Fruit fly (Drosophila melanogaster) whole organism, prepupa: ENCODE results near the gene CG12012.

Source experiments
- Blimp-1 ChIP-seq: fragments of 200-800 bp; sonication (Bioruptor generic); optimal IDR thresholded peaks from 3 replicates; lab custom pipeline; 2017; ENCODE audit warnings: missing biosample characterization, missing genetic modification characterization, mild to moderate bottlenecking, moderate library complexity, missing genetic modification reagents
- CG10631 ChIP-seq: fragments of 200-800 bp; sonication (Bioruptor generic); optimal IDR thresholded peaks from 2 replicates; lab custom pipeline; 2016; ENCODE audit warnings: missing biosample characterization, missing genetic modification characterization
- CG10669 ChIP-seq: fragments of 200-800 bp; sonication (Bioruptor generic); optimal IDR thresholded peaks from 3 replicates; lab custom pipeline; 2018; ENCODE audit warnings: missing biosample characterization, mild to moderate bottlenecking, missing genetic modification characterization, moderate library complexity
- CG11294 ChIP-seq: fragments of 200-800 bp; sonication (Bioruptor generic); IDR thresholded peaks from 2 replicates; pipeline ENCODE4 v1.3.6; 2022; ENCODE audit warnings: missing biosample characterization, missing genetic modification characterization
- CG11762 ChIP-seq: fragments of 200-800 bp; sonication (Bioruptor generic); optimal IDR thresholded peaks from 3 replicates; lab custom pipeline; 2016; ENCODE audit warnings: missing biosample characterization, missing genetic modification characterization; ENCODE audit not compliant: insufficient read depth
- CG15336 ChIP-seq: fragments of 200-800 bp; sonication (Bioruptor generic); IDR thresholded peaks from 2 replicates; pipeline ENCODE4 v1.3.6; 2022; ENCODE audit warnings: missing biosample characterization, missing genetic modification characterization
- CG1621 ChIP-seq: fragments of 200-800 bp; sonication (Bioruptor generic); optimal IDR thresholded peaks from 3 replicates; lab custom pipeline; 2018; ENCODE audit warnings: missing biosample characterization, mild to moderate bottlenecking, missing genetic modification characterization
- CG16779 ChIP-seq: fragments of 200-800 bp; sonication (Bioruptor generic); optimal IDR thresholded peaks from 3 replicates; lab custom pipeline; 2017; ENCODE audit warnings: missing biosample characterization, mild to moderate bottlenecking, missing genetic modification characterization
- CG3032 ChIP-seq: fragments of 200-800 bp; optimal IDR thresholded peaks from 2 replicates; lab custom pipeline; 2019; ENCODE audit warnings: missing biosample characterization, mild to moderate bottlenecking, missing genetic modification characterization, moderate library complexity
- CG31627 ChIP-seq: fragments of 200-800 bp; sonication (Bioruptor generic); optimal IDR thresholded peaks from 3 replicates; lab custom pipeline; 2016; ENCODE audit warnings: missing biosample characterization, missing genetic modification characterization
- CG3919 ChIP-seq: fragments of 200-800 bp; sonication (Bioruptor generic); optimal IDR thresholded peaks from 3 replicates; lab custom pipeline; 2016; ENCODE audit warnings: missing biosample characterization, missing genetic modification characterization
- CG4318 ChIP-seq: fragments of 200-800 bp; sonication (Bioruptor generic); optimal IDR thresholded peaks from 3 replicates; lab custom pipeline; 2017; ENCODE audit warnings: missing biosample characterization, mild to moderate bottlenecking, missing genetic modification characterization
- CG6163 ChIP-seq: fragments of 200-800 bp; sonication (Bioruptor generic); IDR thresholded peaks from 3 replicates; pipeline ENCODE4 v1.3.6; 2022; ENCODE audit warnings: missing biosample characterization, missing genetic modification characterization
- CG6276 ChIP-seq: fragments of 200-800 bp; sonication (Bioruptor generic); optimal IDR thresholded peaks from 2 replicates; lab custom pipeline; 2017; ENCODE audit warnings: missing biosample characterization, mild to moderate bottlenecking, missing genetic modification characterization
- CG7368 ChIP-seq: fragments of 200-800 bp; sonication (Bioruptor generic); optimal IDR thresholded peaks from 3 replicates; lab custom pipeline; 2016; ENCODE audit warnings: missing biosample characterization, missing genetic modification characterization
- CG8119 ChIP-seq: fragments of 200-800 bp; sonication (Bioruptor generic); IDR thresholded peaks from 3 replicates; pipeline ENCODE4 v1.3.6; 2022; ENCODE audit warnings: missing biosample characterization, missing genetic modification characterization
- CG8632 ChIP-seq: fragments of 200-800 bp; sonication (Bioruptor generic); optimal IDR thresholded peaks from 3 replicates; lab custom pipeline; 2016; ENCODE audit warnings: missing biosample characterization, missing genetic modification characterization
- CG9139 ChIP-seq: fragments of 200-800 bp; sonication (Bioruptor generic); optimal IDR thresholded peaks from 3 replicates; lab custom pipeline; 2017; ENCODE audit warnings: missing biosample characterization, mild to moderate bottlenecking, missing genetic modification characterization
- Eip75B ChIP-seq: fragments of 200-800 bp; sonication (Bioruptor generic); optimal IDR thresholded peaks from 3 replicates; lab custom pipeline; 2016; ENCODE audit warnings: missing biosample characterization, missing genetic modification characterization
- Eip78C ChIP-seq: fragments of 200-800 bp; sonication (Bioruptor generic); peaks from one replicate; lab custom pipeline; 2016; ENCODE audit warnings: missing biosample characterization, missing genetic modification characterization
- Eip93F ChIP-seq: fragments of 200-800 bp; sonication (Bioruptor generic); optimal IDR thresholded peaks from 2 replicates; lab custom pipeline; 2016; ENCODE audit warnings: missing biosample characterization, mild to moderate bottlenecking, missing genetic modification characterization
- Ets21C ChIP-seq: fragments of 200-800 bp; sonication (Bioruptor generic); optimal IDR thresholded peaks from 3 replicates; lab custom pipeline; 2016; ENCODE audit warnings: missing biosample characterization, missing genetic modification characterization
- Ets96B ChIP-seq: fragments of 200-800 bp; optimal IDR thresholded peaks from 2 replicates; lab custom pipeline; 2019; ENCODE audit warnings: missing biosample characterization, mild to moderate bottlenecking, missing genetic modification characterization, moderate library complexity
- Gug ChIP-seq: fragments of 200-800 bp; sonication (Bioruptor generic); IDR thresholded peaks from 2 replicates; pipeline ENCODE4 v1.3.6; 2022; ENCODE audit warnings: missing biosample characterization, missing genetic modification characterization
- Hr38 ChIP-seq: sonication (Bioruptor generic); optimal IDR thresholded peaks from 2 replicates; lab custom pipeline; 2016; ENCODE audit warnings: missing biosample characterization, missing genetic modification characterization
- Hr39 ChIP-seq: fragments of 200-800 bp; sonication (Bioruptor generic); optimal IDR thresholded peaks from 2 replicates; lab custom pipeline; 2016; ENCODE audit warnings: missing biosample characterization, missing genetic modification characterization
- Hr4 ChIP-seq: fragments of 200-800 bp; sonication (Bioruptor generic); optimal IDR thresholded peaks from 3 replicates; lab custom pipeline; 2016; ENCODE audit warnings: missing biosample characterization, missing genetic modification characterization
- Lpt ChIP-seq: fragments of 200-800 bp; sonication (Bioruptor generic); optimal IDR thresholded peaks from 3 replicates; lab custom pipeline; 2016; ENCODE audit warnings: missing biosample characterization, missing genetic modification characterization
- Met ChIP-seq: fragments of 200-800 bp; sonication (Bioruptor generic); optimal IDR thresholded peaks from 3 replicates; lab custom pipeline; 2016; ENCODE audit warnings: missing biosample characterization, missing genetic modification characterization
- OdsH ChIP-seq: fragments of 200-800 bp; sonication (Bioruptor generic); optimal IDR thresholded peaks from 3 replicates; lab custom pipeline; 2016; ENCODE audit warnings: missing biosample characterization, missing genetic modification characterization
- Smox ChIP-seq: fragments of 200-800 bp; sonication (Bioruptor generic); optimal IDR thresholded peaks from 3 replicates; lab custom pipeline; 2016; ENCODE audit warnings: missing biosample characterization, missing genetic modification characterization
- Sox102F ChIP-seq: fragments of 200-800 bp; sonication (Bioruptor generic); optimal IDR thresholded peaks from 2 replicates; lab custom pipeline; 2016; ENCODE audit warnings: missing biosample characterization, mild to moderate bottlenecking, missing genetic modification characterization
- Sox14 ChIP-seq: fragments of 200-800 bp; sonication (Bioruptor generic); optimal IDR thresholded peaks from 3 replicates; lab custom pipeline; 2016; ENCODE audit warnings: missing biosample characterization, missing genetic modification characterization
- Sox15 ChIP-seq: fragments of 200-800 bp; sonication (Bioruptor generic); optimal IDR thresholded peaks from 3 replicates; lab custom pipeline; 2016; ENCODE audit warnings: missing biosample characterization, missing genetic modification characterization
- achi ChIP-seq: fragments of 200-800 bp; sonication (Bioruptor generic); optimal IDR thresholded peaks from 3 replicates; lab custom pipeline; 2016; ENCODE audit warnings: missing biosample characterization, missing genetic modification characterization
- acj6 ChIP-seq: fragments of 200-800 bp; sonication (Bioruptor generic); optimal IDR thresholded peaks from 3 replicates; lab custom pipeline; 2016; ENCODE audit warnings: missing biosample characterization, missing genetic modification characterization
- dac ChIP-seq: fragments of 200-800 bp; sonication (Bioruptor generic); optimal IDR thresholded peaks from 2 replicates; lab custom pipeline; 2017; ENCODE audit warnings: missing biosample characterization, mild to moderate bottlenecking, missing genetic modification characterization
- dsx ChIP-seq: fragments of 200-800 bp; optimal IDR thresholded peaks from 3 replicates; lab custom pipeline; 2019; ENCODE audit warnings: missing biosample characterization, mild to moderate bottlenecking, missing genetic modification characterization, moderate library complexity; ENCODE audit not compliant: poor library complexity, severe bottlenecking
- fkh ChIP-seq: fragments of 200-800 bp; sonication (Bioruptor generic); optimal IDR thresholded peaks from 3 replicates; lab custom pipeline; 2017; ENCODE audit warnings: missing biosample characterization, mild to moderate bottlenecking, missing genetic modification characterization, moderate library complexity
- lz ChIP-seq: fragments of 200-800 bp; sonication (Bioruptor generic); optimal IDR thresholded peaks from 3 replicates; lab custom pipeline; 2016; ENCODE audit warnings: missing biosample characterization, missing genetic modification characterization
- net ChIP-seq: fragments of 200-800 bp; sonication (Bioruptor generic); optimal IDR thresholded peaks from 3 replicates; lab custom pipeline; 2016; ENCODE audit warnings: missing biosample characterization, missing genetic modification characterization
- pdm3 ChIP-seq: fragments of 200-800 bp; sonication (Bioruptor generic); optimal IDR thresholded peaks from 3 replicates; lab custom pipeline; 2016; ENCODE audit warnings: missing biosample characterization, missing genetic modification characterization
- salr ChIP-seq, 2 experiments: fragments of 200-800 bp; sonication (Bioruptor generic); optimal IDR thresholded peaks; 3 replicates each; lab custom pipeline; 2016 to 2018; ENCODE audit warnings: missing biosample characterization in 2 of 2, missing genetic modification characterization in 2 of 2, mild to moderate bottlenecking in 1 of 2
- ss ChIP-seq, 2 experiments: fragments of 200-800 bp; sonication (Bioruptor generic); optimal IDR thresholded peaks; 2 replicates in 1 of 2; 3 replicates in 1 of 2; lab custom pipeline; 2017 to 2018; ENCODE audit warnings: mild to moderate bottlenecking in 2 of 2, missing biosample characterization in 2 of 2, missing genetic modification characterization in 2 of 2, moderate library complexity in 1 of 2
- svp ChIP-seq: fragments of 200-800 bp; sonication (Bioruptor generic); peaks from one replicate; lab custom pipeline; 2016; ENCODE audit warnings: missing biosample characterization, missing genetic modification characterization
- topi ChIP-seq: fragments of 200-800 bp; sonication (Bioruptor generic); optimal IDR thresholded peaks from 3 replicates; lab custom pipeline; 2016; ENCODE audit warnings: missing biosample characterization, missing genetic modification characterization
- vri ChIP-seq: fragments of 200-800 bp; sonication (Bioruptor generic); optimal IDR thresholded peaks from 3 replicates; lab custom pipeline; 2016; ENCODE audit warnings: missing biosample characterization, mild to moderate bottlenecking, missing genetic modification characterization

CG12012 gene

dm6 chr3L:3381869-3382488 lies 5.4 kb downstream of the CG12012 start (continued):
- no peak for TF ChIP-seq CG1621 (tag; lab: Kevin White, UChicago)
- no peak for TF ChIP-seq Eip93F (GFP tag; lab: Kevin White, UChicago)
- TF ChIP-seq CG6163 (GFP tag; lab: Robert Waterston, UW), result peak; percentile 64
- TF ChIP-seq Eip78C (GFP tag; lab: Kevin White, UChicago), result peak; percentile 19
- no peak for TF ChIP-seq topi (GFP tag; lab: Kevin White, UChicago)
- no peak for TF ChIP-seq CG31627
- no peak for TF ChIP-seq CG3032 (tag; lab: Kevin White, UChicago)
- TF ChIP-seq net (GFP tag; lab: Kevin White, UChicago), result no peak
- no peak for TF ChIP-seq Eip75B (GFP tag; lab: Kevin White, UChicago)
- TF ChIP-seq CG8632, result no peak
- TF ChIP-seq pdm3 (GFP tag; lab: Kevin White, UChicago), result peak; percentile 3
- TF ChIP-seq CG9139 (GFP tag; lab: Kevin White, UChicago), result no peak
- TF ChIP-seq CG8119 (GFP tag; lab: Robert Waterston, UW), result peak; percentile 67
- TF ChIP-seq ss (GFP tag; optimal IDR thresholded peaks at IDR 0.05; lab: Kevin White, UChicago), result no peak
- TF ChIP-seq OdsH, result no peak
- no peak for TF ChIP-seq CG11762 (GFP tag; lab: Kevin White, UChicago)
- TF ChIP-seq CG10631 (GFP tag; lab: Kevin White, UChicago), result no peak
- no peak for TF ChIP-seq CG3919 (GFP tag; lab: Kevin White, UChicago)
- no peak for TF ChIP-seq CG16779 (tag; lab: Kevin White, UChicago)
- no peak for TF ChIP-seq CG10669 (GFP tag; lab: Kevin White, UChicago)
- no peak for TF ChIP-seq dac (GFP tag; lab: Kevin White, UChicago)
- TF ChIP-seq vri (GFP tag; lab: Kevin White, UChicago), result no peak
- TF ChIP-seq Sox15 (GFP tag; lab: Kevin White, UChicago), result no peak
- TF ChIP-seq, all 60 proteins: peak for 13

DNA sequence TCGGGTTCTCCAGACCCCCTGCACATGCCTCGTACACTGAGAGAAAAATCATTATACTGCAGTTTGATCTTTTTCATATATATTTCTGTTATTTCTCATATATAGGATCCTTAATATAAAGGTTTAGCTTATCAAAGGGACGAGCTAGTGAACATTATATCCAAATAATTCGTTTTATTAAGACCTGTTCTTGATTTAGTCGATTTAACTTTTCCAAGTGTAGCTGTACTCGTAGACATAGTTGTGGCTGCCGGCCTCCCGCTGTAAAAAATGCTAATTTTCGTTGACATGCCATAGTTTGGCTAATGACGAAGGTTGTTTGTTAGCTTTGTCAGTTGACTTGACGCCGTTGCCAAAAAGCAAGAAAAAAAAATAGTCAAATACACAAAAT lies 5.9 kb downstream of the CG12012 start:
- TF ChIP-seq pdm3 (GFP tag; lab: Kevin White, UChicago) (peak; percentile 49), Sox14 (peak; percentile 20), Lpt (GFP tag; lab: Kevin White, UChicago) (peak; percentile 51), svp (GFP tag; lab: Kevin White, UChicago) (peak; percentile 45), CG16779 (tag; lab: Kevin White, UChicago) (peak; percentile 16), vri (GFP tag; lab: Kevin White, UChicago) (no peak), Eip75B (GFP tag; lab: Kevin White, UChicago) (peak; percentile 45), Smox (GFP tag; lab: Kevin White, UChicago) (no peak), CG11762 (GFP tag; lab: Kevin White, UChicago) (peak; percentile 12), ss (GFP tag; optimal IDR thresholded peaks at IDR 0.05; lab: Kevin White, UChicago) (peak; percentile 25 to 29), achi (GFP tag; lab: Kevin White, UChicago) (peak; percentile 50), Hr39 (GFP tag; lab: Kevin White, UChicago) (no peak), Sox102F (GFP tag; lab: Kevin White, UChicago) (no peak), dsx (GFP tag; lab: Kevin White, UChicago) (peak; percentile 61), Eip93F (GFP tag; lab: Kevin White, UChicago) (no peak), CG7368 (GFP tag; lab: Kevin White, UChicago) (peak; percentile 26), CG4318 (GFP tag; lab: Kevin White, UChicago) (peak; percentile 34), lz (GFP tag; lab: Kevin White, UChicago) (no peak), Blimp-1 (GFP tag; lab: Kevin White, UChicago) (no peak), Ets21C (GFP tag; lab: Kevin White, UChicago) (no peak), fkh (peak; percentile 28), salr (GFP tag; optimal IDR thresholded peaks at IDR 0.05; lab: Kevin White, UChicago) (peak in 1 of 2 experiments; percentile 27), acj6 (peak; percentile 15), CG1621 (tag; lab: Kevin White, UChicago) (peak; percentile 27), Ets96B (peak; percentile 54), Hr4 (GFP tag; lab: Kevin White, UChicago) (peak; percentile 78), CG31627 (no peak), CG11294 (GFP tag; lab: Robert Waterston, UW) (peak; percentile 58; the same call in 1 of the 2 replicates), CG8119 (GFP tag; lab: Robert Waterston, UW) (peak; percentile 76), CG15336 (peak; percentile 83), CG3032 (tag; lab: Kevin White, UChicago) (peak; percentile 45), Hr38 (GFP tag; lab: Kevin White, UChicago) (no peak), CG9139 (GFP tag; lab: Kevin White, UChicago) (no peak), CG6276 (GFP tag; lab: Kevin White, UChicago) (peak; percentile 53), Met (GFP tag; lab: Kevin White, UChicago) (no peak), topi (GFP tag; lab: Kevin White, UChicago) (no peak), CG6163 (GFP tag; lab: Robert Waterston, UW) (peak; percentile 82), Gug (GFP tag; lab: Robert Waterston, UW) (peak; percentile 58; the same call in 1 of the 2 replicates)
